Worm (Caenorhabditis elegans) whole organism, L4 larva: ENCODE data around the gene F57A8.1.

Source experiments
- D1046.2 ChIP-seq: fragments of 200-800 bp; sonication (Bioruptor generic); IDR thresholded peaks from 2 replicates; pipeline ENCODE4 v1.3.6; 2022; ENCODE audit warnings: missing genetic modification characterization, missing compliant biosample characterization
- F10B5.3 ChIP-seq: sonication (generic microtip); optimal IDR thresholded peaks from 2 replicates; lab custom pipeline; 2016; ENCODE audit warnings: mild to moderate bottlenecking, missing genetic modification characterization, missing compliant biosample characterization
- F49E8.2 ChIP-seq: sonication (generic microtip); optimal IDR thresholded peaks from 2 replicates; lab custom pipeline; 2016; ENCODE audit warnings: missing compliant biosample characterization, mild to moderate bottlenecking, missing genetic modification characterization, borderline replicate concordance
- Y105C5A.15 ChIP-seq: fragments of 200-800 bp; sonication (Bioruptor generic); IDR thresholded peaks from 2 replicates; pipeline ENCODE4 v1.3.6; 2022; ENCODE audit warnings: missing genetic modification characterization, missing compliant biosample characterization
- Y5F2A.4 ChIP-seq: fragments of 200-800 bp; sonication (Bioruptor generic); optimal IDR thresholded peaks from 2 replicates; lab custom pipeline; 2018; ENCODE audit warnings: mild to moderate bottlenecking, missing genetic modification characterization, missing compliant biosample characterization
- Y75B8A.6 ChIP-seq: fragments of 200-800 bp; sonication (Bioruptor generic); IDR thresholded peaks from 2 replicates; pipeline ENCODE4 v1.3.6; 2022; ENCODE audit warnings: missing genetic modification reagents, missing genetic modification characterization, missing compliant biosample characterization
- arid-1 ChIP-seq: fragments of 200-800 bp; sonication (Bioruptor generic); conservative IDR thresholded peaks from 2 replicates; pipeline ENCODE4 v1.3.6; 2022; ENCODE audit warnings: missing genetic modification reagents, missing genetic modification characterization, missing compliant biosample characterization
- ceh-32 ChIP-seq: sonication (generic microtip); optimal IDR thresholded peaks from 2 replicates; lab custom pipeline; 2016; ENCODE audit warnings: mild to moderate bottlenecking, missing genetic modification characterization, missing compliant biosample characterization; ENCODE audit not compliant: poor library complexity
- ces-1 ChIP-seq: fragments of 150-350 bp; sonication (generic microtip); optimal IDR thresholded peaks from 4 replicates; lab custom pipeline; 2014; ENCODE audit warnings: missing biosample characterization, missing genetic modification reagents, missing genetic modification characterization
- daf-8 ChIP-seq: fragments of 200-800 bp; sonication (Bioruptor generic); IDR thresholded peaks from 2 replicates; pipeline ENCODE4 v1.3.6; 2022; ENCODE audit warnings: missing genetic modification characterization, missing compliant biosample characterization
- dpl-1 ChIP-seq: fragments of 150-350 bp; optimal IDR thresholded peaks from 2 replicates; lab custom pipeline; 2014; ENCODE audit warnings: missing biosample characterization, missing genetic modification reagents, missing genetic modification characterization
- fkh-10 ChIP-seq: fragments of 150-350 bp; optimal IDR thresholded peaks from 2 replicates; lab custom pipeline; 2014; ENCODE audit warnings: missing biosample characterization, missing genetic modification reagents, missing genetic modification characterization
- hif-1 ChIP-seq, 2 experiments: sonication (generic microtip); optimal IDR thresholded peaks; 2 replicates each; lab custom pipeline; 2016 to 2017; ENCODE audit warnings: missing compliant biosample characterization in 2 of 2, missing genetic modification characterization in 2 of 2, missing genetic modification reagents in 2 of 2, missing genotype in 2 of 2, mild to moderate bottlenecking in 1 of 2
- hlh-30 ChIP-seq: sonication (generic microtip); optimal IDR thresholded peaks from 2 replicates; lab custom pipeline; 2017; ENCODE audit warnings: antibody characterized with exemption, mild to moderate bottlenecking, missing genetic modification characterization, missing compliant biosample characterization; ENCODE audit not compliant: insufficient read depth
- lin-1 ChIP-seq: fragments of 200-800 bp; sonication (Bioruptor generic); IDR thresholded peaks from 2 replicates; pipeline ENCODE4 v1.3.6; 2022; ENCODE audit warnings: missing genetic modification reagents, missing genetic modification characterization, missing compliant biosample characterization
- lin-13 ChIP-seq: fragments of 150-350 bp; optimal IDR thresholded peaks from 2 replicates; lab custom pipeline; 2014; ENCODE audit warnings: missing biosample characterization, missing genetic modification reagents, missing genetic modification characterization
- mdl-1 ChIP-seq, 2 experiments: fragments of 150-350 bp in 1 of 2; sonication (generic microtip) in 1 of 2; optimal IDR thresholded peaks; 2 replicates each; lab custom pipeline; 2014 to 2017; ENCODE audit warnings: missing biosample characterization in 2 of 2, missing genetic modification characterization in 2 of 2
- mes-2 ChIP-seq: sonication (generic microtip); optimal IDR thresholded peaks from 2 replicates; lab custom pipeline; 2016; ENCODE audit warnings: missing genotype, mild to moderate bottlenecking, missing genetic modification characterization, missing compliant biosample characterization; ENCODE audit not compliant: poor library complexity, severe bottlenecking
- mxl-3 ChIP-seq: fragments of 200-800 bp; sonication (Bioruptor generic); optimal IDR thresholded peaks from 2 replicates; lab custom pipeline; 2018; ENCODE audit warnings: mild to moderate bottlenecking, missing genetic modification characterization, missing compliant biosample characterization
- nhr-10 ChIP-seq: fragments of 150-350 bp; optimal IDR thresholded peaks from 2 replicates; lab custom pipeline; 2014; ENCODE audit warnings: missing biosample characterization, missing genetic modification characterization
- nhr-111 ChIP-seq: fragments of 200-800 bp; sonication (Bioruptor generic); optimal IDR thresholded peaks from 2 replicates; lab custom pipeline; 2018; ENCODE audit warnings: mild to moderate bottlenecking, missing genetic modification characterization, missing compliant biosample characterization
- nhr-28 ChIP-seq: fragments of 150-350 bp; optimal IDR thresholded peaks from 2 replicates; lab custom pipeline; 2014; ENCODE audit warnings: missing biosample characterization, missing genetic modification characterization
- nhr-6 ChIP-seq: fragments of 150-350 bp; optimal IDR thresholded peaks from 2 replicates; lab custom pipeline; 2014; ENCODE audit warnings: missing biosample characterization, missing genetic modification characterization
- nhr-77 ChIP-seq: fragments of 150-350 bp; optimal IDR thresholded peaks from 2 replicates; lab custom pipeline; 2014; ENCODE audit warnings: missing biosample characterization, missing genetic modification characterization
- rbr-2 ChIP-seq: sonication (generic microtip); optimal IDR thresholded peaks from 2 replicates; lab custom pipeline; 2016; ENCODE audit warnings: missing genotype, missing genetic modification characterization, missing compliant biosample characterization
- set-16 ChIP-seq: fragments of 200-800 bp; sonication (Bioruptor generic); IDR thresholded peaks from 2 replicates; pipeline ENCODE4 v1.3.6; 2022; ENCODE audit warnings: missing genetic modification reagents, missing genetic modification characterization, missing compliant biosample characterization
- snpc-1.2 ChIP-seq: fragments of 200-800 bp; sonication (Bioruptor generic); IDR thresholded peaks from 2 replicates; pipeline ENCODE4 v1.3.6; 2022; ENCODE audit warnings: missing genetic modification reagents, missing genetic modification characterization, missing compliant biosample characterization
- spr-1 ChIP-seq: sonication (generic microtip); optimal IDR thresholded peaks from 2 replicates; lab custom pipeline; 2016; ENCODE audit warnings: mild to moderate bottlenecking, missing genetic modification characterization, missing compliant biosample characterization
- spr-3 ChIP-seq: fragments of 200-800 bp; sonication (Bioruptor generic); optimal IDR thresholded peaks from 2 replicates; lab custom pipeline; 2018; ENCODE audit warnings: mild to moderate bottlenecking, missing genetic modification characterization, missing compliant biosample characterization
- tag-97 ChIP-seq: fragments of 200-800 bp; sonication (Bioruptor generic); IDR thresholded peaks from 2 replicates; pipeline ENCODE4 v1.3.6; 2022; ENCODE audit warnings: missing genetic modification characterization, missing compliant biosample characterization
- unc-62 ChIP-seq, 3 experiments: fragments of 150-350 bp in 1 of 3; sonication (generic microtip); optimal IDR thresholded peaks in 2 of 3; peaks in 1 of 3; 1 replicate in 1 of 3; 2 replicates in 2 of 3; lab custom pipeline; 2014 to 2017; ENCODE audit warnings: missing biosample characterization in 3 of 3, missing genetic modification characterization in 3 of 3, missing genetic modification reagents in 3 of 3, missing genotype in 1 of 3
- zfp-3 ChIP-seq: fragments of 200-800 bp; sonication (Bioruptor generic); conservative IDR thresholded peaks from 2 replicates; pipeline ENCODE4 v1.3.6; 2022; ENCODE audit warnings: missing genetic modification reagents, missing genetic modification characterization, missing compliant biosample characterization
- zip-11 ChIP-seq: fragments of 200-800 bp; sonication (Bioruptor generic); IDR thresholded peaks from 2 replicates; pipeline ENCODE4 v1.3.6; 2022; ENCODE audit warnings: missing genetic modification characterization, missing compliant biosample characterization

Gene F57A8.1

ce11 chrV:10070541-10070940 lies 33.4 kb downstream of the F57A8.1 start, which contains the start of gene nhr-192:
Gene nhr-192 (minus strand): TSS chrV:10070641.
- TF ChIP-seq zfp-3 (GFP tag; lab: Robert Waterston, UW) (no peak), unc-62 (GFP tag; optimal IDR thresholded peaks at IDR 0.05 in 1 of 2; lab: Kevin White, UChicago) (peak in 1 of 2 experiments; percentile 58), unc-62 (tag; optimal IDR thresholded peaks at IDR 0.05; lab: Kevin White, UChicago) (no peak)

DNA sequence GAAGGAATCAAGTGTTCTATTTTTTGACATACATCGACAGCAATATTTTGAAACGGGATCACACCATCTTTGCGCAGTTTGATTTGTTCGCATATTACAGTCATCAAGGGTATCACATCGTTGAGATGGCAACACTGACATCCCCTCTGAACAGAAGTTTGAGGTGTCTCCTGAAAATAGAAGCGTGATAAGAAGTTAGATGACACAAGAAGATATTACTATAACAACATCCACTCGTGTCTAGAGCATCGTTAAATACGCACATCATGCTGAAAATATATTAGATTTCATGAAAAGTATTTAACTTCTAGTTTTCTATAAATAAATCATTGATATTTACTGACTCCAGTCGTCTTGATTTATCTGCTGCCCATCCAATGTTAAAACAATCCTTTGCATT lies 35.6 kb downstream of the F57A8.1 start:
- TF ChIP-seq unc-62 (GFP tag; optimal IDR thresholded peaks at IDR 0.05 in 1 of 2; lab: Kevin White, UChicago) (peak in 1 of 2 experiments; percentile 91), unc-62 (tag; optimal IDR thresholded peaks at IDR 0.05; lab: Kevin White, UChicago) (no peak), rbr-2 (tag; lab: Kevin White, UChicago) (no peak), nhr-10 (tag; lab: Kevin White, UChicago) (no peak), dpl-1 (no peak), nhr-77 (no peak)
- TF ChIP-seq, all 104 proteins: peak for 1

DNA sequence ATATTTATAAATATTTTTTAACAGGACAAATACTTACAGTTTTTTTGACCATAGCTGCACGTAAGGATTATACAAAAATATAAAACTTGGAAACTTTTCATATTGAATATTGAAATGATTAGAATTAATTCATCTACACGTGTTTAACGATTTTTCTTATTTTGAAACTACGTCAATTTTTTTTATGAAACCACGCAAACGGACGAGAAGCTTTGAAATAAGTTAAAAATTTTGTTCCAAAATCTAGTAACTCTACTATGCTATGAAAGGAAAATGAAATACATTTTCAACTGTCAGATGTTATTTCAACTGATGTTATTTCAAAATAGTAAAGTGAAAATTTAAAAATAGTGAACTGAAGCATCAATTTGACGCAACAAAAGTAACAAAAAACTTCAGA lies 36.7 kb downstream of the F57A8.1 start, which contains the start of gene F57A8.6:
Gene F57A8.6 (minus strand): TSS at position 101 of the 400 bp plus-strand sequence.
- TF ChIP-seq spr-3: no peak
- TF ChIP-seq mxl-3 (GFP tag; lab: Kevin White, UChicago): no peak
- no peak for TF ChIP-seq D1046.2 (GFP tag; lab: Robert Waterston, UW)
- no peak for TF ChIP-seq tag-97 (GFP tag; lab: Robert Waterston, UW)
- TF ChIP-seq nhr-111 (GFP tag; lab: Kevin White, UChicago): no peak
- TF ChIP-seq snpc-1.2 (GFP tag; lab: Robert Waterston, UW): no peak
- TF ChIP-seq fkh-10 (GFP tag; lab: Kevin White, UChicago): no peak
- no peak for TF ChIP-seq set-16 (GFP tag; lab: Robert Waterston, UW)
- no peak for TF ChIP-seq ces-1 (GFP tag; lab: Kevin White, UChicago)
- TF ChIP-seq hif-1 (tag; optimal IDR thresholded peaks at IDR 0.05; lab: Kevin White, UChicago): no peak
- no peak for TF ChIP-seq Y105C5A.15 (GFP tag; lab: Robert Waterston, UW)
- TF ChIP-seq zip-11 (GFP tag; lab: Robert Waterston, UW): no peak
- no peak for TF ChIP-seq F10B5.3 (tag; lab: Kevin White, UChicago)
- no peak for TF ChIP-seq ceh-32 (tag; lab: Kevin White, UChicago)
- no peak for TF ChIP-seq nhr-6
- TF ChIP-seq mdl-1 (tag; optimal IDR thresholded peaks at IDR 0.05; lab: Kevin White, UChicago): no peak
- TF ChIP-seq hlh-30 (tag; lab: Kevin White, UChicago): no peak
- TF ChIP-seq spr-1: no peak
- TF ChIP-seq Y75B8A.6 (GFP tag; lab: Robert Waterston, UW): no peak
- TF ChIP-seq lin-13 (GFP tag; lab: Kevin White, UChicago): no peak
- TF ChIP-seq, all 104 proteins: peak for 0

DNA sequence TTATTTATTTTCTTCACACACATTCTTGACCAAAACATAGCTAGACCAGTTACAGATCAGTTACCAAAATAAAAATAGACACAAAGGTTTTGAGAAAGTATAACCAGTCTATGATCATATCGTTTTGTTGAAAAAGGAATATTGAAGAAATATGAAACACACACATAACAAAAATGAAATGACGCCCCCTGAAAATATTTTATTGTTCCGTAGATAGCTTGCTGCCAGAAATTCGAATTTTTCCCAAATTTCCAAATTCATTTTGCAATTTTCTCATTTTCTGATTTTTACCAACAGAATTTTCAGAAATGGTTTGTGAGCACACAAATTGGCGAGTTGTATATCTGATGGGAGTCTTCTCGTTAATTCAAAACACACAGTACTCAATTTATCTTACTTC lies 38.3 kb downstream of the F57A8.1 start, which contains the start of gene F57A8.7:
Gene F57A8.7 (plus strand): TSS at position 301 of the 400 bp plus-strand sequence.
- TF ChIP-seq lin-1 (GFP tag; lab: Robert Waterston, UW) (no peak), ces-1 (GFP tag; lab: Kevin White, UChicago) (no peak), Y105C5A.15 (GFP tag; lab: Robert Waterston, UW) (no peak)

DNA sequence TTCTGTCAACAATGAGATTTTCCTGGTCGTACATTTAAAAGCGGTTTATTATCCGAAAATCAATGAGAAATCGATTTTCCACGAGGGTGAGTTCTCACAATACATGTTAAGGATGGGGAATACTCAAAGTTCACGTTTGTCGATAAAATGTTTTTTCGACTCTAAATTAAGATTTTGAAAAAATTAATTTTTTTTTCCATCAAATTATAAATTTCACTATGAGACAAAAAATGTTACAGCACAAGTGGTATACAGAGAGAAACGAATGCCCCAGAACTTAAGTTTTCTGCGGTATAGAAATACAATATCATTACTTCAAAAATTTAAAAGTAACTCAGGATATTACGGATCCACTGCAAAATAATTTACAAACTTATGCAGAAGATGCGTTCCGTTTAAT lies 41.1 kb downstream of the F57A8.1 start, which contains the start of gene R04B5.1:
Gene R04B5.1 (minus strand): TSS at position 101 of the 400 bp plus-strand sequence.
- no peak for TF ChIP-seq Y5F2A.4 (GFP tag; lab: Kevin White, UChicago)
- TF ChIP-seq lin-13 (GFP tag; lab: Kevin White, UChicago): no peak
- TF ChIP-seq nhr-28: no peak
- no peak for TF ChIP-seq rbr-2 (tag; lab: Kevin White, UChicago)
- no peak for TF ChIP-seq daf-8 (GFP tag; lab: Robert Waterston, UW)
- TF ChIP-seq ceh-32 (tag; lab: Kevin White, UChicago): no peak
- TF ChIP-seq arid-1: no peak
- TF ChIP-seq F49E8.2: no peak
- TF ChIP-seq mes-2 (tag; lab: Kevin White, UChicago): no peak
